Worm (Caenorhabditis elegans) whole organism, L4/young adult: ENCODE data around the gene vit-5.

Experiments
- W03F9.2 ChIP-seq: fragments of 150-350 bp; optimal IDR thresholded peaks from 2 replicates; lab custom pipeline; 2014; ENCODE audit warnings: missing biosample characterization, missing genetic modification characterization
- dao-5 ChIP-seq: sonication (generic microtip); optimal IDR thresholded peaks from 2 replicates; lab custom pipeline; 2016; ENCODE audit warnings: missing genotype, missing genetic modification characterization, moderate library complexity, missing compliant biosample characterization

DNA sequence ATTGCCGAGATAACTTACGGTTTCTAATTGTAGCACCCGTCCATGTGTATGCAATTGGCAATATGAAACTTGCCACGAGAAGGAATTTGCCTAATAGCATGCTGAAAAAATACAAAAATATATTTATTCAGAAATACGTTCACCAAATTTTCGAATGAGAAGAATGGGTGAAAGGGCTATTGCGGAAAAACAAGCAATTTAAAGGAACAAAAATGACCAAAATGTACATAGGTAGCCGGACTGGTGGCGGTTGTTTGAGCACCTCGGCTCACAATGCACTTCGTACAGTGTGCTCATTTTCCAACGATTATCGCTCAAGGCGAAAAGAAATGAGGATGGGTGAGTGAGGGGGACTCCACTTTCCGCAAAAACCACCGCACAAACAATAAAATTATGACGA lies 3.4 kb upstream of the vit-5 start, which contains the start of gene cht-1:
- TF ChIP-seq W03F9.2 (tag; lab: Kevin White, UChicago) (no peak), dao-5 (no peak)
